Worm (Caenorhabditis elegans): ENCODE results near the gene Y45F10C.2.

ce11 chrIV:13692522-13692921, 30.1 kb upstream of the Y45F10C.2 start:
- no peak for TF ChIP-seq snpc-4 (tag; optimal IDR thresholded peaks at IDR 0.05)
- no peak for TF ChIP-seq nhr-11 (tag; optimal IDR thresholded peaks at IDR 0.05)

Data from whole organism, L3 larva.